Fruit fly (Drosophila melanogaster) whole organism, wandering third instar larva: ENCODE measurements around the gene CG7006.

Experiments
- Abd-B ChIP-seq: fragments of >200 bp; optimal IDR thresholded peaks from 2 replicates; lab custom pipeline; 2017; ENCODE audit warnings: missing biosample characterization, missing genetic modification characterization
- CG32264 ChIP-seq: fragments of 200-800 bp; sonication (Bioruptor generic); optimal IDR thresholded peaks from 2 replicates; lab custom pipeline; 2016; ENCODE audit warnings: missing biosample characterization, missing genetic modification characterization
- CrebA ChIP-seq: fragments of 200-800 bp; sonication (Bioruptor generic); optimal IDR thresholded peaks from 2 replicates; lab custom pipeline; 2016; ENCODE audit warnings: missing biosample characterization, mild to moderate bottlenecking, missing genetic modification characterization, borderline replicate concordance
- Dif ChIP-seq: fragments of 200-275, 200-300 bp; sonication (Bioruptor generic); optimal IDR thresholded peaks from 2 replicates; lab custom pipeline; 2018; ENCODE audit warnings: missing biosample characterization, missing genetic modification characterization; ENCODE audit not compliant: partially characterized antibody
- GATAd ChIP-seq: sonication (Bioruptor generic); optimal IDR thresholded peaks from 2 replicates; lab custom pipeline; 2016; ENCODE audit warnings: missing biosample characterization, missing genetic modification characterization
- HLH106 ChIP-seq: fragments of 200-800 bp; optimal IDR thresholded peaks from 3 replicates; lab custom pipeline; 2019; ENCODE audit warnings: missing biosample characterization, mild to moderate bottlenecking, missing genetic modification characterization, moderate library complexity
- Hnf4 ChIP-seq: fragments of 200-800 bp; sonication (Bioruptor generic); optimal IDR thresholded peaks from 2 replicates; lab custom pipeline; 2016; ENCODE audit warnings: missing biosample characterization, mild to moderate bottlenecking, missing genetic modification characterization
- Hr78 ChIP-seq: fragments of >200 bp; optimal IDR thresholded peaks from 2 replicates; lab custom pipeline; 2017; ENCODE audit warnings: missing biosample characterization, missing genetic modification characterization
- Hr83 ChIP-seq: fragments of 200-300 bp; sonication (Bioruptor generic); optimal IDR thresholded peaks from 2 replicates; lab custom pipeline; 2016; ENCODE audit warnings: missing biosample characterization, mild to moderate bottlenecking, missing genetic modification characterization, moderate library complexity; ENCODE audit not compliant: poor library complexity, severe bottlenecking
- Jra ChIP-seq: sonication (Bioruptor generic); optimal IDR thresholded peaks from 2 replicates; lab custom pipeline; 2016; ENCODE audit warnings: missing biosample characterization, missing genetic modification characterization
- Mio ChIP-seq: sonication (Bioruptor generic); optimal IDR thresholded peaks from 2 replicates; lab custom pipeline; 2016; ENCODE audit warnings: missing biosample characterization, missing genetic modification characterization
- Myc ChIP-seq: fragments of >200 bp; optimal IDR thresholded peaks from 2 replicates; lab custom pipeline; 2017
- N ChIP-seq: fragments of >200 bp; optimal IDR thresholded peaks from 2 replicates; lab custom pipeline; 2018; ENCODE audit warnings: missing biosample characterization, missing external identifiers, missing genetic modification characterization
- OdsH ChIP-seq: fragments of 200-800 bp; sonication (Bioruptor generic); optimal IDR thresholded peaks from 2 replicates; lab custom pipeline; 2016; ENCODE audit warnings: missing biosample characterization, mild to moderate bottlenecking, missing genetic modification characterization
- Rel ChIP-seq, 2 experiments: fragments of 200-800 bp; sonication (Bioruptor generic) in 1 of 2; optimal IDR thresholded peaks; 2 replicates in 1 of 2; 3 replicates in 1 of 2; lab custom pipeline; 2016 to 2019; ENCODE audit warnings: mild to moderate bottlenecking in 2 of 2, missing biosample characterization in 2 of 2, missing genetic modification characterization in 2 of 2, moderate library complexity in 1 of 2
- Sp1 ChIP-seq: fragments of 200-800 bp; sonication (Bioruptor generic); optimal IDR thresholded peaks from 3 replicates; lab custom pipeline; 2019; ENCODE audit warnings: missing biosample characterization, mild to moderate bottlenecking, missing genetic modification characterization, moderate library complexity
- Vsx2 ChIP-seq: fragments of 200-300, 225-300 bp; sonication (Bioruptor generic); optimal IDR thresholded peaks from 2 replicates; lab custom pipeline; 2018; ENCODE audit warnings: missing biosample characterization, missing genetic modification characterization; ENCODE audit not compliant: partially characterized antibody
- br ChIP-seq: fragments of 200-800 bp; sonication (Bioruptor generic); optimal IDR thresholded peaks from 2 replicates; lab custom pipeline; 2016; ENCODE audit warnings: missing biosample characterization, missing genetic modification characterization
- brk ChIP-seq: fragments of 200-800 bp; sonication (Bioruptor generic); optimal IDR thresholded peaks from 2 replicates; lab custom pipeline; 2016; ENCODE audit warnings: missing biosample characterization, mild to moderate bottlenecking, missing genetic modification characterization
- dl ChIP-seq, 2 experiments: fragments of 175-275, 200-275 bp in 1 of 2; fragments of 200-275 bp in 1 of 2; sonication (Bioruptor generic); optimal IDR thresholded peaks; lab custom pipeline; 2018; ENCODE audit warnings: mild to moderate bottlenecking in 2 of 2, missing biosample characterization in 2 of 2, missing genetic modification characterization in 2 of 2, moderate library complexity in 2 of 2; ENCODE audit not compliant: partially characterized antibody in 2 of 2, insufficient read depth in 1 of 2
- dsf ChIP-seq: sonication (Bioruptor generic); optimal IDR thresholded peaks from 2 replicates; lab custom pipeline; 2016; ENCODE audit warnings: missing biosample characterization, missing genetic modification characterization, borderline replicate concordance
- ey ChIP-seq: fragments of 200-800 bp; sonication (Bioruptor generic); optimal IDR thresholded peaks from 2 replicates; lab custom pipeline; 2016; ENCODE audit warnings: missing biosample characterization, missing genetic modification characterization
- h ChIP-seq: fragments of 200-800 bp; sonication (Bioruptor generic); optimal IDR thresholded peaks from 3 replicates; lab custom pipeline; 2016; ENCODE audit warnings: missing biosample characterization, mild to moderate bottlenecking, missing genetic modification characterization
- jim ChIP-seq: fragments of 175-275, 200-325 bp; sonication (Bioruptor generic); optimal IDR thresholded peaks from 2 replicates; lab custom pipeline; 2016; ENCODE audit warnings: missing biosample characterization, mild to moderate bottlenecking, missing genetic modification characterization
- lola ChIP-seq: fragments of >200 bp; optimal IDR thresholded peaks from 2 replicates; lab custom pipeline; 2017; ENCODE audit warnings: missing biosample characterization, missing genetic modification characterization
- pan ChIP-seq: fragments of >200 bp; optimal IDR thresholded peaks from 2 replicates; lab custom pipeline; 2017
- psq ChIP-seq: fragments of 200-800 bp; sonication (Bioruptor generic); optimal IDR thresholded peaks from 3 replicates; lab custom pipeline; 2017; ENCODE audit warnings: missing biosample characterization, mild to moderate bottlenecking, missing genetic modification characterization, moderate library complexity
- sage ChIP-seq: fragments of 200-800 bp; sonication (Bioruptor generic); optimal IDR thresholded peaks from 2 replicates; lab custom pipeline; 2016; ENCODE audit warnings: missing biosample characterization, mild to moderate bottlenecking, missing genetic modification characterization
- tai ChIP-seq: sonication (Bioruptor generic); optimal IDR thresholded peaks from 2 replicates; lab custom pipeline; 2016; ENCODE audit warnings: missing biosample characterization, missing genetic modification characterization
- usp ChIP-seq: fragments of >200 bp; optimal IDR thresholded peaks from 2 replicates; lab custom pipeline; 2017; ENCODE audit warnings: missing biosample characterization, missing genetic modification characterization
- woc ChIP-seq: sonication (Bioruptor generic); optimal IDR thresholded peaks from 2 replicates; lab custom pipeline; 2016; ENCODE audit warnings: missing biosample characterization, mild to moderate bottlenecking, missing genetic modification characterization

CG7006 gene

DNA sequence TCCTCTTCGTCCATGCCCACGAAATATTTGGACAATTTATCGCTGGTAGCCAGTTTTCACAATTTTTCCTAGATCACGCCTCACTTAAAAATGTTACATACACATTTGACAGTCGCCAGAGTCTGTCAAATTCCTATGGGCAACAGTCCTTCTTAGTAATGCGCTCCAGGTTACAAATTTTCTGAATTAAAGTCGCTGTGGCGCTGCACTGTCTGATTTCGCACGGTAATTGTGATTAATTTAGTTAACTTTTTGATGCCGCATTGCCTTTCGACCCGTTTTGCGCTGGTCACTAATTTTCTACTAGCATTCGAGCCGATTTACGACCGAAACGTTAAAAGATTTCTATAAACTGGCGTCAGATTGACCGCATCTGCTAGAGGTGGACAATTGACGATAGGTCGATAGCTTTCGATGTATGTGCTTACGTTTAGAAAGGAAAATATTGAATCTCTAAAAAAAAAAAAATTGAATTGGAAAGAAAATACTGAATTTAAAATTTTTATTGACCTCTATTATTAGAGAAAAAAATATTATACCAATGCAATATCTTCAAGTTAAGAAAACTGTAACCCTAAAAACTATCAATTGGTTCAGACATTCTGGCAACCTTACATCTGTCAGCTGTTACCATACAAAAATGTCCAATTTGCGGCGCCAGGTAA lies 36.7 kb upstream of the CG7006 start, which contains the start of the genes lili and CG34150 (continued):
- TF ChIP-seq Hnf4 (GFP tag; lab: Kevin White, UChicago) (peak; percentile 89), Dif (GFP tag; lab: Kevin White, UChicago) (no peak), Jra (GFP tag; lab: Kevin White, UChicago) (no peak), Hr78 (GFP tag; lab: Kevin White, UChicago) (no peak)

DNA sequence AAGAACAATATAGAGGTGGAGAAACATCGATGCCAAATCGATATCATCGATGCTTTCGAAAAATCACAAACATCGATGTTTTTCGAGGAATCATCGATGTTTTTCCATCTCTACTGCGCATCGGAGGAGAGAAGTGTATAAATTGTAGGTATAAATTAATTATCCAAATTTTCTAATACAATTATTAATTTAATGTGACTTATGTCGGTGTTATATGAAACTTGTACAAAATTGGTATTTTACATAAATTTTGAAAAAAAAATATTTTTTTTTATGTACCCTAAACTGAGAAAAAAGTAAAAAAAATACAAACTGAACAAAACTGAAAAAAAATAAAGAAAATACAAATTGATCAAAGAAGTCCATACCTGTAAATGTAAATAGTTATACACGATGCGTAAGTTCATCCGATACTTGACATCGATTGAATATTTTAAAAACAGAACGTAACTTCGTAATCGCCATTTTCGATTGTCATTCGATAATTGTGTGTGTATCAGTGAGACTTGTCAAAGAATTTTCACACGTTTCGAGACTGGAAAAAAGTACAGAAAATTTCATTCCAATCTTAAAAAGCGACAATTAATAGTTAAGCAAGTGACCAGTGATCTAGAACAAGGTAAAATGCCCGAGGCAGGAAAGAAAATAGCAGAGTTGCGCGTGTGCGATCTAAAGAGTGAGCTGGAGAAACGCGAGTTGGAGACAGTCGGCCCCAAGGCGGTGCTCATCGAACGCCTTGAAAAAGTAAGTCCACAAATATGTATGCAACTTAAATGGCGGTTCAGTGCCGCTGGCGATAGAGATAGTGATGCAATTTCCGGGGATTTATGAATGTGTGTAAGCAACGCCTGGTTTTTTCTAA lies 33.2 kb upstream of the CG7006 start, which contains the start of the genes CG5808 and Saf-B:
Gene CG5808 (minus strand): TSS at position 15 of the 862 bp plus-strand sequence.
Gene Saf-B (plus strand): TSS at position 472 of the 862 bp plus-strand sequence.
- TF ChIP-seq Jra (GFP tag; lab: Kevin White, UChicago) (no peak), dl (GFP tag; optimal IDR thresholded peaks at IDR 0.05; lab: Kevin White, UChicago; ENCODE audit: insufficient read depth in 1 of 2, partially characterized antibody in 2 of 2) (no peak), woc (GFP tag; lab: Kevin White, UChicago) (no peak), Vsx2 (GFP tag; lab: Kevin White, UChicago) (no peak), Rel (GFP tag; optimal IDR thresholded peaks at IDR 0.05; lab: Kevin White, UChicago) (no peak), Rel (tag; optimal IDR thresholded peaks at IDR 0.05; lab: Kevin White, UChicago) (peak; percentile 19), CrebA (no peak), Dif (GFP tag; lab: Kevin White, UChicago) (no peak), sage (no peak), GATAd (GFP tag; lab: Kevin White, UChicago) (no peak), Hr78 (GFP tag; lab: Kevin White, UChicago) (no peak), N (GFP tag; lab: Kevin White, UChicago) (no peak), h (GFP tag; lab: Kevin White, UChicago) (no peak), ey (GFP tag; lab: Kevin White, UChicago) (no peak), usp (GFP tag; lab: Kevin White, UChicago) (no peak), dsf (GFP tag; lab: Kevin White, UChicago) (no peak), lola (GFP tag; lab: Kevin White, UChicago) (no peak), Hr83 (GFP tag; lab: Kevin White, UChicago) (peak; percentile 22), tai (GFP tag; lab: Kevin White, UChicago) (no peak), OdsH (GFP tag; lab: Kevin White, UChicago) (no peak), CG32264 (no peak), brk (GFP tag; lab: Kevin White, UChicago) (no peak), psq (peak; percentile 27), Abd-B (GFP tag; lab: Kevin White, UChicago) (no peak), jim (GFP tag; lab: Kevin White, UChicago) (no peak), Myc (no peak)

DNA sequence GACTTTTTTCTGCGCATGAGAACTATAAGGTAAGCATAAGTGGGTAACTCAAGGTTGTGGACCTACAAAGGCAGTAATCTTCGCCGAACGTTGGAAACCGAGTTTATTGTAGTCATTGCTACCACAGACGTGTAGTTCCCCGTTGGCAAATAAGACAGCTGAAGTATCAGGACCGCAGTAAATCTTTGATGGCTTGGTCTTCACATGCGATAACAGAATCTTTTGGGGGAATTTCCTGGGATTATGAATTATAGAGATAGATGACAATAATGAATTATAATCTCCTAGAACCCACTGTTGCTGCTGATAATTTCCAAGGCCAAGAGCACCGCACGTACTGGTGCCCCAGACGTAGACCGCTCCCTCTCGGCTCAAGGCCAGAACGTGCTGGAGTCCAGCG lies 27.4 kb upstream of the CG7006 start:
- no peak for TF ChIP-seq Rel (GFP tag; optimal IDR thresholded peaks at IDR 0.05; lab: Kevin White, UChicago)
- TF ChIP-seq Rel (tag; optimal IDR thresholded peaks at IDR 0.05; lab: Kevin White, UChicago): peak; percentile 96
- TF ChIP-seq Sp1 (GFP tag; lab: Kevin White, UChicago): no peak
- TF ChIP-seq sage: no peak
- no peak for TF ChIP-seq Mio (GFP tag; lab: Kevin White, UChicago)
- TF ChIP-seq Hr78 (GFP tag; lab: Kevin White, UChicago): no peak
- TF ChIP-seq, all 38 proteins: peak for 1

dm6 chr3R:24825548-24825947 lies 24.9 kb upstream of the CG7006 start, which contains the start of gene niki:
Gene niki (minus strand): TSS chr3R:24825648.
- no peak for TF ChIP-seq Jra (GFP tag; lab: Kevin White, UChicago)

DNA sequence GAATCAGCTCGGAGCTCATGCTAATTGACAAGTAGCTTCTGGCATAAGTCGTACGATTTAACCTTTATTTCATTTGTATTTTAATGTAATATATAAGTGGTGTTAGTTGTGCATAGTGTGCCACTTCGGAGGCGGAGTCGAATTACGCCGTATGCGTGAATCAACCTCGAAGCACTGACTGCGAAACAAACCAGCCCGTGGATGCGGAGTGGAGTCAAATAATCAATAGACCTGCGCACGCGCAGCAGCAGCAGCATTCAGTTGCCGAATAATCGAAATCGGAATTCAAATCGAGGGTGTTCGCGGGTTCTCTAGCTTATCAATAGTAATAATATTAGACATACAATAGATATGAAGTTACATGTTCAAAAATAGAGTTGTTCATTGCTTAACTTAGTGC lies 22.2 kb upstream of the CG7006 start, which contains the start of gene RabX4:
Gene RabX4 (minus strand): TSS at position 176 of the 400 bp plus-strand sequence.
- TF ChIP-seq HLH106 (tag; lab: Kevin White, UChicago) (no peak), br (GFP tag; lab: Kevin White, UChicago) (no peak), OdsH (GFP tag; lab: Kevin White, UChicago) (no peak), CG32264 (no peak), Hr78 (GFP tag; lab: Kevin White, UChicago) (no peak), sage (no peak), h (GFP tag; lab: Kevin White, UChicago) (no peak), ey (GFP tag; lab: Kevin White, UChicago) (no peak), Hnf4 (GFP tag; lab: Kevin White, UChicago) (no peak), Rel (GFP tag; optimal IDR thresholded peaks at IDR 0.05; lab: Kevin White, UChicago) (no peak), Rel (tag; optimal IDR thresholded peaks at IDR 0.05; lab: Kevin White, UChicago) (no peak), pan (lab: Kevin White, UChicago) (no peak)
